Fruit fly (Drosophila melanogaster): ENCODE results near the gene p38a.

p38a gene

DNA sequence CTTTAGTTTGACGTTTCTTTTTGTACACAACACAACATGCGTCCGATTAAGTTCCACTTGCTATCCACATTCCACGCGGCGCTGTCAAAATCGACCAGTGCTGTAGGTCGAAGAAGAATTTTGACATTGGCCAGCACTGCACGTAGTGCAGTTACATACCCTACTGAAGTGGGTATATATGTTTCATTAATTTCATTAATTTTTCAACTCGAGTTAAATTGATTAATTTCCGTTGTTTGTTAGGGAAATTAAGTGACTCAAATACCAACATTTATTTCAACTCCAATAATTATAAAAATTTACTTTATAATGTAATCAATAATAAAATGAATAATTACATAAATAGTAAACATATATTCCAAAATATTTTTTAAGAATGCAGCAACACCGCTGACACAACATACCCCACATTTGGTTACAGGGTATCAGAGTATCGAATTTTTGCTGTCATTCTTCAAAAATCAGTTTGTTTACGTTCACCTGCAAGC lies 43.2 kb downstream of the p38a start, which contains the start of the genes eIF4EHP and CG18428:
Gene eIF4EHP (minus strand): TSS at position 59 of the 488 bp plus-strand sequence.
Gene CG18428 (plus strand): TSS at position 435 of the 488 bp plus-strand sequence.
- peak; percentile 98 for TF ChIP-seq cic (GFP tag; optimal IDR thresholded peaks at IDR 0.05)
- peak; percentile 100 for TF ChIP-seq CG12768 (GFP tag; optimal IDR thresholded peaks at IDR 0.05)
- peak; percentile 100 for TF ChIP-seq CG7101 (tag; optimal IDR thresholded peaks at IDR 0.05)
- TF ChIP-seq ovo (GFP tag; optimal IDR thresholded peaks at IDR 0.05), result peak; percentile 100
- peak; percentile 98 for TF ChIP-seq Crg-1 (GFP tag; optimal IDR thresholded peaks at IDR 0.05)
- no peak for TF ChIP-seq kay (GFP tag; ENCODE audit: borderline replicate concordance)
- TF ChIP-seq CG11617 (GFP tag; optimal IDR thresholded peaks at IDR 0.05), result peak; percentile 100
- TF ChIP-seq pad (GFP tag; optimal IDR thresholded peaks at IDR 0.05), result peak; percentile 95
- peak; percentile 97 for TF ChIP-seq tj (GFP tag; optimal IDR thresholded peaks at IDR 0.05)
- TF ChIP-seq CG5204 (GFP tag; optimal IDR thresholded peaks at IDR 0.05), result peak; percentile 98
- peak; percentile 99 for TF ChIP-seq CG14711 (tag; optimal IDR thresholded peaks at IDR 0.05)
- peak; percentile 99 for TF ChIP-seq bab1 (GFP tag; optimal IDR thresholded peaks at IDR 0.05)
- TF ChIP-seq Mnt (GFP tag; optimal IDR thresholded peaks at IDR 0.05), result peak; percentile 97
- TF ChIP-seq CG33017 (tag; optimal IDR thresholded peaks at IDR 0.05), result peak; percentile 100
- no peak for TF ChIP-seq cnc (optimal IDR thresholded peaks at IDR 0.05)
- TF ChIP-seq CG1620 (GFP tag; optimal IDR thresholded peaks at IDR 0.05), result peak; percentile 96
- peak; percentile 98 for TF ChIP-seq toe (GFP tag; optimal IDR thresholded peaks at IDR 0.05)
- TF ChIP-seq CG7045 (GFP tag; optimal IDR thresholded peaks at IDR 0.05), result peak; percentile 100
- peak; percentile 95 for TF ChIP-seq Hr96 (GFP tag; optimal IDR thresholded peaks at IDR 0.05)
- TF ChIP-seq Clk (GFP tag; optimal IDR thresholded peaks at IDR 0.05), result peak; percentile 99

dm6 chr3R:24106879-24107441 lies 45.2 kb downstream of the p38a start, which contains the start of gene CG10694:
Gene CG10694, plus strand, starts transcription at chr3R:24107391.
- TF ChIP-seq cnc (optimal IDR thresholded peaks at IDR 0.05) (no peak), CG12768 (GFP tag; optimal IDR thresholded peaks at IDR 0.05) (no peak), cic (GFP tag; optimal IDR thresholded peaks at IDR 0.05) (no peak), Clk (GFP tag; optimal IDR thresholded peaks at IDR 0.05) (no peak), CG33017 (tag; optimal IDR thresholded peaks at IDR 0.05) (no peak), kay (GFP tag; ENCODE audit: borderline replicate concordance) (no peak), bab1 (GFP tag; optimal IDR thresholded peaks at IDR 0.05) (no peak), CG11617 (GFP tag; optimal IDR thresholded peaks at IDR 0.05) (no peak), CG5204 (GFP tag; optimal IDR thresholded peaks at IDR 0.05) (no peak), Hr96 (GFP tag; optimal IDR thresholded peaks at IDR 0.05) (no peak), tj (GFP tag; optimal IDR thresholded peaks at IDR 0.05) (no peak), CG7101 (tag; optimal IDR thresholded peaks at IDR 0.05) (no peak)

dm6 chr3R:24106059-24106631 lies 46.0 kb downstream of the p38a start:
- TF ChIP-seq CG12768 (GFP tag; optimal IDR thresholded peaks at IDR 0.05), result peak; percentile 80
- peak; percentile 60 for TF ChIP-seq CG11617 (GFP tag; optimal IDR thresholded peaks at IDR 0.05)
- TF ChIP-seq CG33017 (tag; optimal IDR thresholded peaks at IDR 0.05), result peak; percentile 77
- peak; percentile 59 for TF ChIP-seq CG7045 (GFP tag; optimal IDR thresholded peaks at IDR 0.05)
- no peak for TF ChIP-seq tj (GFP tag; optimal IDR thresholded peaks at IDR 0.05)
- peak; percentile 94 for TF ChIP-seq cic (GFP tag; optimal IDR thresholded peaks at IDR 0.05)
- no peak for TF ChIP-seq cnc (optimal IDR thresholded peaks at IDR 0.05)
- peak; percentile 65 for TF ChIP-seq CG1620 (GFP tag; optimal IDR thresholded peaks at IDR 0.05)
- TF ChIP-seq toe (GFP tag; optimal IDR thresholded peaks at IDR 0.05), result peak; percentile 24
- TF ChIP-seq Mnt (GFP tag; optimal IDR thresholded peaks at IDR 0.05), result peak; percentile 88
- peak; percentile 64 for TF ChIP-seq Crg-1 (GFP tag; optimal IDR thresholded peaks at IDR 0.05)
- peak; percentile 68 for TF ChIP-seq CG14711 (tag; optimal IDR thresholded peaks at IDR 0.05)
- TF ChIP-seq ovo (GFP tag; optimal IDR thresholded peaks at IDR 0.05), result peak; percentile 5
- no peak for TF ChIP-seq kay (GFP tag; ENCODE audit: borderline replicate concordance)
- peak; percentile 44 for TF ChIP-seq pad (GFP tag; optimal IDR thresholded peaks at IDR 0.05)
- peak; percentile 87 for TF ChIP-seq bab1 (GFP tag; optimal IDR thresholded peaks at IDR 0.05)
- peak; percentile 78 for TF ChIP-seq CG7101 (tag; optimal IDR thresholded peaks at IDR 0.05)
- no peak for TF ChIP-seq Clk (GFP tag; optimal IDR thresholded peaks at IDR 0.05)
- peak; percentile 62 for TF ChIP-seq CG5204 (GFP tag; optimal IDR thresholded peaks at IDR 0.05)
- no peak for TF ChIP-seq Hr96 (GFP tag; optimal IDR thresholded peaks at IDR 0.05)

DNA sequence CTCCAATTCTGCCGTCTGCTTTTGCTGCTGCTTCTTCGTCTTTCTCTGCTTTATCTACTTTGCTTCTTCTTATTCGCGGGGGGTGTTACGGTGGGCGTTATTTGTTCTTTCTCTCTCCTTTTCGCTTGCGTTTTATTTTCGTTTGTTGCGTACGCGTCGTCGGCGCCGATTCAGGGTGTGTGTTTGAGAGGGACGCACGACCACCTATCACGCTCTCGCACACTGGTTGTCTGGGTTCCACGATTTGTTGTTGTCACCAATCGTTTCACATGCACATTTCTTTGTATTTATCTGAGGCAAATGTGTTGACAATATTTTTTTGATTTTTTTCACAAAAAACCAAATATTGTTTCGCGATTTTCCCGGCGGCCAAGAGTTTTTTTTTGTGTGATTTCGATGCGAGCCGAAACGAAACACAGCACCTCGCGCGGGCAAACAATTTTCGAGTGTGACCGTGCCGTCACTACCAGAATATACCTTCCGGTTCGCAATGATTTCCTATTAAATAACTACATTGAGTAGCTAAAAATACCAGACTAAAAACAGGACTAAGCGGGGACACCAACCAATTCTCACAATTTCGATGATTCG lies 46.7 kb downstream of the p38a start, which contains the start of gene Syx1A:
Gene Syx1A (minus strand): TSS at position 452 of the 591 bp plus-strand sequence.
- peak; percentile 47 for TF ChIP-seq Mnt (GFP tag; optimal IDR thresholded peaks at IDR 0.05)
- TF ChIP-seq Hr96 (GFP tag; optimal IDR thresholded peaks at IDR 0.05), result peak; percentile 19
- TF ChIP-seq cic (GFP tag; optimal IDR thresholded peaks at IDR 0.05), result peak; percentile 52
- TF ChIP-seq cnc (optimal IDR thresholded peaks at IDR 0.05), result no peak
- TF ChIP-seq toe (GFP tag; optimal IDR thresholded peaks at IDR 0.05), result no peak
- no peak for TF ChIP-seq Clk (GFP tag; optimal IDR thresholded peaks at IDR 0.05)
- peak; percentile 49 for TF ChIP-seq bab1 (GFP tag; optimal IDR thresholded peaks at IDR 0.05)
- peak; percentile 34 for TF ChIP-seq Crg-1 (GFP tag; optimal IDR thresholded peaks at IDR 0.05)
- TF ChIP-seq CG7045 (GFP tag; optimal IDR thresholded peaks at IDR 0.05), result no peak
- TF ChIP-seq CG5204 (GFP tag; optimal IDR thresholded peaks at IDR 0.05), result peak; percentile 3
- no peak for TF ChIP-seq pad (GFP tag; optimal IDR thresholded peaks at IDR 0.05)
- peak; percentile 34 for TF ChIP-seq CG1620 (GFP tag; optimal IDR thresholded peaks at IDR 0.05)
- TF ChIP-seq CG14711 (tag; optimal IDR thresholded peaks at IDR 0.05), result peak; percentile 28
- peak; percentile 64 for TF ChIP-seq tj (GFP tag; optimal IDR thresholded peaks at IDR 0.05)
- TF ChIP-seq CG7101 (tag; optimal IDR thresholded peaks at IDR 0.05), result no peak
- TF ChIP-seq CG11617 (GFP tag; optimal IDR thresholded peaks at IDR 0.05), result peak; percentile 34
- TF ChIP-seq ovo (GFP tag; optimal IDR thresholded peaks at IDR 0.05), result peak; percentile 26
- no peak for TF ChIP-seq kay (GFP tag; ENCODE audit: borderline replicate concordance)
- peak; percentile 33 for TF ChIP-seq CG33017 (tag; optimal IDR thresholded peaks at IDR 0.05)
- TF ChIP-seq CG12768 (GFP tag; optimal IDR thresholded peaks at IDR 0.05), result no peak
